Fruit fly (Drosophila melanogaster) whole organism, embryonic: ENCODE data around the gene CG5758.
A peak's percentile ranks its signal among the peaks of the same experiment; 100 is the strongest.

Source experiments
- Adf1 ChIP-seq: fragments of 200-800 bp; sonication (Bioruptor generic); IDR thresholded peaks from 2 replicates; pipeline ENCODE4 v1.3.6; 2022; ENCODE audit warnings: missing biosample characterization, missing genetic modification characterization
- CG12104 ChIP-seq: fragments of 200-800 bp; sonication (Bioruptor generic); optimal IDR thresholded peaks from 3 replicates; lab custom pipeline; 2016; ENCODE audit warnings: missing biosample characterization, missing genetic modification characterization
- CG12744 ChIP-seq: fragments of 200-800 bp; sonication (Bioruptor generic); optimal IDR thresholded peaks from 2 replicates; lab custom pipeline; 2016; ENCODE audit warnings: missing biosample characterization, missing genetic modification characterization
- CG15479 ChIP-seq: fragments of 200-800 bp; sonication (Bioruptor generic); optimal IDR thresholded peaks from 3 replicates; lab custom pipeline; 2019; ENCODE audit warnings: missing biosample characterization, mild to moderate bottlenecking, missing genetic modification characterization, moderate library complexity
- CG1602 ChIP-seq: fragments of 200-800 bp; sonication (Bioruptor generic); optimal IDR thresholded peaks from 3 replicates; lab custom pipeline; 2016; ENCODE audit warnings: missing biosample characterization, missing genetic modification characterization
- CG1603 ChIP-seq: fragments of 200-800 bp; sonication (Bioruptor generic); optimal IDR thresholded peaks from 2 replicates; lab custom pipeline; 2019; ENCODE audit warnings: missing biosample characterization, mild to moderate bottlenecking, missing genetic modification characterization, moderate library complexity
- CG17359 ChIP-seq: fragments of 200-800 bp; sonication (Bioruptor generic); optimal IDR thresholded peaks from 3 replicates; lab custom pipeline; 2018; ENCODE audit warnings: missing biosample characterization, mild to moderate bottlenecking, missing genetic modification characterization, moderate library complexity
- CG17612 ChIP-seq: fragments of 200-800 bp; sonication (Bioruptor generic); IDR thresholded peaks from 2 replicates; pipeline ENCODE4 v1.3.6; 2022; ENCODE audit warnings: missing biosample characterization, missing genetic modification characterization
- CG1832 ChIP-seq: fragments of 200-800 bp; sonication (Bioruptor generic); optimal IDR thresholded peaks from 2 replicates; lab custom pipeline; 2017; ENCODE audit warnings: missing biosample characterization, mild to moderate bottlenecking, missing genetic modification characterization, inconsistent platforms
- CG18619 ChIP-seq: fragments of 200-800 bp; sonication (Bioruptor generic); optimal IDR thresholded peaks from 3 replicates; lab custom pipeline; 2017; ENCODE audit warnings: missing biosample characterization, mild to moderate bottlenecking, missing genetic modification characterization
- CG18764 ChIP-seq: fragments of 200-800 bp; sonication (Bioruptor generic); optimal IDR thresholded peaks from 3 replicates; lab custom pipeline; 2016; ENCODE audit warnings: missing biosample characterization, missing genetic modification characterization
- CG2120 ChIP-seq: fragments of 200-800 bp; sonication (Bioruptor generic); optimal IDR thresholded peaks from 3 replicates; lab custom pipeline; 2016; ENCODE audit warnings: missing biosample characterization, missing genetic modification characterization
- CG32772 ChIP-seq: fragments of 200-800 bp; sonication (Bioruptor generic); IDR thresholded peaks from 2 replicates; pipeline ENCODE4 v1.3.6; 2022; ENCODE audit warnings: missing biosample characterization, missing genetic modification characterization
- CG3407 ChIP-seq: fragments of 200-800 bp; sonication (Bioruptor generic); optimal IDR thresholded peaks from 2 replicates; lab custom pipeline; 2018; ENCODE audit warnings: missing biosample characterization, mild to moderate bottlenecking, missing genetic modification characterization
- CG43689 ChIP-seq: fragments of 200-800 bp; sonication (Bioruptor generic); IDR thresholded peaks from 2 replicates; pipeline ENCODE4 v1.3.6; 2022; ENCODE audit warnings: missing biosample characterization, missing genetic modification characterization
- CG6254 ChIP-seq: fragments of 200-800 bp; sonication (Bioruptor generic); optimal IDR thresholded peaks from 3 replicates; lab custom pipeline; 2017; ENCODE audit warnings: mild to moderate bottlenecking, missing biosample characterization, missing genetic modification reagents, missing genetic modification characterization
- CG8089 ChIP-seq: fragments of 200-800 bp; sonication (Bioruptor generic); optimal IDR thresholded peaks from 3 replicates; lab custom pipeline; 2016; ENCODE audit warnings: missing biosample characterization, missing genetic modification characterization
- CG8765 ChIP-seq: fragments of 200-800 bp; sonication (Bioruptor generic); IDR thresholded peaks from 2 replicates; pipeline ENCODE4 v1.3.6; 2022; ENCODE audit warnings: missing biosample characterization, missing genetic modification characterization
- CG9609 ChIP-seq: fragments of 200-800 bp; sonication (Bioruptor generic); optimal IDR thresholded peaks from 3 replicates; lab custom pipeline; 2016; ENCODE audit warnings: missing biosample characterization, missing genetic modification characterization
- CG9727 ChIP-seq: fragments of 200-800 bp; sonication (Bioruptor generic); optimal IDR thresholded peaks from 3 replicates; lab custom pipeline; 2017; ENCODE audit warnings: missing biosample characterization, mild to moderate bottlenecking, missing genetic modification characterization
- Chrac-16 ChIP-seq: fragments of 200-800 bp; sonication (Bioruptor generic); optimal IDR thresholded peaks from 3 replicates; lab custom pipeline; 2016; ENCODE audit warnings: missing biosample characterization, missing genetic modification characterization
- Dp ChIP-seq: fragments of 200-800 bp; sonication (Bioruptor generic); optimal IDR thresholded peaks from 2 replicates; lab custom pipeline; 2018; ENCODE audit warnings: missing biosample characterization, mild to moderate bottlenecking, missing genetic modification characterization, moderate library complexity
- Drgx ChIP-seq: fragments of 200-800 bp; sonication (Bioruptor generic); IDR thresholded peaks from 2 replicates; pipeline ENCODE4 v1.3.6; 2022; ENCODE audit warnings: missing biosample characterization, missing genetic modification characterization
- Ets65A ChIP-seq: fragments of 200-800 bp; sonication (Bioruptor generic); peaks from one replicate; lab custom pipeline; 2016; ENCODE audit warnings: missing biosample characterization, missing genetic modification characterization
- HLH3B ChIP-seq: fragments of 200-800 bp; sonication (Bioruptor generic); IDR thresholded peaks from 2 replicates; pipeline ENCODE4 v1.3.6; 2022; ENCODE audit warnings: missing biosample characterization, missing genetic modification characterization
- HLH4C ChIP-seq: fragments of 200-800 bp; sonication (Bioruptor generic); IDR thresholded peaks from 3 replicates; pipeline ENCODE4 v1.3.6; 2022; ENCODE audit warnings: missing biosample characterization, missing genetic modification characterization; ENCODE audit not compliant: partially characterized antibody
- Hey ChIP-seq: fragments of 200-800 bp; sonication (Bioruptor generic); optimal IDR thresholded peaks from 3 replicates; lab custom pipeline; 2018; ENCODE audit warnings: missing biosample characterization, mild to moderate bottlenecking, missing genetic modification characterization
- HmgD ChIP-seq: fragments of 200-800 bp; sonication (Bioruptor generic); optimal IDR thresholded peaks from 3 replicates; lab custom pipeline; 2016; ENCODE audit warnings: missing biosample characterization, missing genetic modification characterization
- HmgZ ChIP-seq: fragments of 200-800 bp; sonication (Bioruptor generic); optimal IDR thresholded peaks from 2 replicates; lab custom pipeline; 2018; ENCODE audit warnings: missing biosample characterization, mild to moderate bottlenecking, missing genetic modification characterization
- Oli ChIP-seq: fragments of 200-800 bp; sonication (Bioruptor generic); optimal IDR thresholded peaks from 2 replicates; lab custom pipeline; 2018; ENCODE audit warnings: missing biosample characterization, mild to moderate bottlenecking, missing genetic modification characterization, moderate library complexity
- Side ChIP-seq: fragments of 200-800 bp; sonication (Bioruptor generic); optimal IDR thresholded peaks from 2 replicates; lab custom pipeline; 2016; ENCODE audit warnings: missing biosample characterization, missing genetic modification characterization
- Six4 ChIP-seq: fragments of 200-800 bp; sonication (Bioruptor generic); optimal IDR thresholded peaks from 2 replicates; lab custom pipeline; 2016; ENCODE audit warnings: missing biosample characterization, missing genetic modification characterization
- Sry-δ ChIP-seq: fragments of 200-800 bp; sonication (Bioruptor generic); optimal IDR thresholded peaks from 2 replicates; lab custom pipeline; 2016; ENCODE audit warnings: missing biosample characterization, missing genetic modification characterization
- Taf1 ChIP-seq: fragments of 200-800 bp; sonication (Bioruptor generic); IDR thresholded peaks from 2 replicates; pipeline ENCODE4 v1.3.6; 2022; ENCODE audit warnings: missing biosample characterization, missing genetic modification characterization
- chinmo ChIP-seq: fragments of 200-800 bp; sonication (Bioruptor generic); IDR thresholded peaks from 4 replicates; pipeline ENCODE4 v1.3.6; 2022; ENCODE audit warnings: missing biosample characterization, missing genetic modification characterization; ENCODE audit not compliant: partially characterized antibody
- dimm ChIP-seq: fragments of 200-800 bp; sonication (Bioruptor generic); IDR thresholded peaks from 2 replicates; pipeline ENCODE4 v1.3.6; 2022; ENCODE audit warnings: missing biosample characterization, missing genetic modification characterization
- exex ChIP-seq: fragments of 200-800 bp; sonication (Bioruptor generic); optimal IDR thresholded peaks from 4 replicates; lab custom pipeline; 2018; ENCODE audit warnings: missing biosample characterization, mild to moderate bottlenecking, missing genetic modification characterization, moderate library complexity
- eyg ChIP-seq: fragments of 200-800 bp; sonication (Bioruptor generic); optimal IDR thresholded peaks from 3 replicates; lab custom pipeline; 2016; ENCODE audit warnings: missing biosample characterization, missing genetic modification characterization
- fru ChIP-seq: fragments of >200 bp; optimal IDR thresholded peaks from 2 replicates; lab custom pipeline; 2017
- gfzf ChIP-seq: fragments of 200-800 bp; sonication (Bioruptor generic); optimal IDR thresholded peaks from 2 replicates; lab custom pipeline; 2016; ENCODE audit warnings: missing biosample characterization, mild to moderate bottlenecking, missing genetic modification characterization, moderate library complexity
- grn ChIP-seq: fragments of 200-800 bp; sonication (Bioruptor generic); optimal IDR thresholded peaks from 3 replicates; lab custom pipeline; 2017; ENCODE audit warnings: missing biosample characterization, missing genetic modification characterization
- gsb ChIP-seq: fragments of 200-800 bp; sonication (Bioruptor generic); IDR thresholded peaks from 2 replicates; pipeline ENCODE4 v1.3.6; 2022; ENCODE audit warnings: missing biosample characterization, missing genetic modification characterization
- inv ChIP-seq: fragments of 200-800 bp; sonication (Bioruptor generic); IDR thresholded peaks from 2 replicates; pipeline ENCODE4 v1.3.6; 2022; ENCODE audit warnings: missing biosample characterization, missing genetic modification characterization; ENCODE audit not compliant: partially characterized antibody
- kay ChIP-seq: fragments of 200-800 bp; sonication (Bioruptor generic); optimal IDR thresholded peaks from 2 replicates; lab custom pipeline; 2016; ENCODE audit warnings: missing biosample characterization, missing genetic modification characterization
- lab ChIP-seq: fragments of 200-800 bp; sonication (Bioruptor generic); optimal IDR thresholded peaks from 3 replicates; lab custom pipeline; 2017; ENCODE audit warnings: missing biosample characterization, missing genetic modification characterization, mild to moderate bottlenecking, moderate library complexity, missing genetic modification reagents
- odd ChIP-seq: fragments of 200-800 bp; sonication (Bioruptor generic); optimal IDR thresholded peaks from 2 replicates; lab custom pipeline; 2017; ENCODE audit warnings: missing biosample characterization, mild to moderate bottlenecking, missing genetic modification characterization
- onecut ChIP-seq: fragments of 200-800 bp; sonication (Bioruptor generic); IDR thresholded peaks from 2 replicates; pipeline ENCODE4 v1.3.6; 2022; ENCODE audit warnings: missing biosample characterization, missing genetic modification characterization
- pzg ChIP-seq: fragments of 200-800 bp; sonication (Bioruptor generic); optimal IDR thresholded peaks from 3 replicates; lab custom pipeline; 2018; ENCODE audit warnings: missing biosample characterization, mild to moderate bottlenecking, missing genetic modification characterization, moderate library complexity
- sens-2 ChIP-seq: fragments of 200-800 bp; sonication (Bioruptor generic); IDR thresholded peaks from 2 replicates; pipeline ENCODE4 v1.3.6; 2022; ENCODE audit warnings: missing biosample characterization, missing genetic modification characterization
- yki ChIP-seq: fragments of >200 bp; optimal IDR thresholded peaks from 3 replicates; lab custom pipeline; 2018
- z ChIP-seq: fragments of 200-800 bp; sonication (Bioruptor generic); IDR thresholded peaks from 3 replicates; pipeline ENCODE4 v1.3.6; 2022; ENCODE audit warnings: missing biosample characterization, missing genetic modification characterization

CG5758 gene

DNA sequence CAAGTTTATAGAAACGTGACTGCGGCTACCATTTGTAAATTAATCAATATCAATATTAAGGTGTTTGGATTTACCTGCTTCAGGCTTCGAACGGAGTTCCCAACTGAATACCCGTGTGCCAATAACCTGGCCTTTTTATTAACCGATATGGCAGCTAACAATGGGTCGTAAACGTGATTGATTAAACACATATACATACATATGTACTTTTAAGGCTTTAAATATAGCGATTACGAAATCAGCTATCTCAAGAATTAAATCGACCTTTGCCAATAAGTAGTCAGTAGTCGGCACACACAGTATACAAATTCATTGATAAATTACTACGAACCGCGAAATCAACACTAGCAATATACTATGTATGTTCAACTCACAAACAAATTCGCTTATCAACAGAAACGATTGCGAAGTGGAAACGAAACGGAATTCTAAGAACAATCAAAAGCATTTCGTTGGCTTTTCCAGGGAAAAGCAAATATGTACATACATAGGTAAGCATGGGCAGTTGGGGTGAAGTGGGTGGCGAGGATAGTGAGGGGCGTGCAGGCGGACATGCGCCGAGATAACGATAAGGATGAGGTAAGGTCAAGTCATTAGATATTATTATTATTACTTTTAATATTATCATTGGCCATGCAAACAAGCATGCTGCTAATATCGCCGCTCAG lies 28.9 kb downstream of the CG5758 start (continued):
- TF ChIP-seq lab (GFP tag; lab: Kevin White, UChicago) (peak; percentile 91), Dp (GFP tag; lab: Kevin White, UChicago) (no peak), Six4 (peak; percentile 3), gfzf (no peak), kay (GFP tag; lab: Kevin White, UChicago) (no peak), Chrac-16 (GFP tag; lab: Kevin White, UChicago) (no peak), Taf1 (GFP tag; lab: Robert Waterston, UW) (no peak), CG32772 (no peak), Adf1 (GFP tag; lab: Robert Waterston, UW) (peak; percentile 55), grn (peak; percentile 80), CG15479 (GFP tag; lab: Kevin White, UChicago) (peak; percentile 46), HLH4C (GFP tag; lab: Robert Waterston, UW) (no peak), HLH3B (GFP tag; lab: Robert Waterston, UW) (peak; percentile 59; the same call in 1 of the 2 replicates), CG9727 (peak; percentile 68), exex (tag; lab: Kevin White, UChicago) (peak; percentile 95), CG18764 (GFP tag; lab: Kevin White, UChicago) (peak; percentile 53), Hey (peak; percentile 82), HmgZ (peak; percentile 77), CG2120 (peak; percentile 38), CG9609 (no peak), Sry-δ (GFP tag; lab: Kevin White, UChicago) (no peak), CG17359 (peak; percentile 73), eyg (GFP tag; lab: Kevin White, UChicago) (no peak), CG6254 (GFP tag; lab: Kevin White, UChicago) (peak; percentile 66), CG17612 (GFP tag; lab: Robert Waterston, UW) (no peak), CG43689 (no peak), CG8089 (GFP tag; lab: Kevin White, UChicago) (peak; percentile 66), z (0 out of 3 replicates have a peak, but pooled peaks have one; percentile 49), CG1832 (GFP tag; lab: Kevin White, UChicago) (no peak), CG3407 (GFP tag; lab: Kevin White, UChicago) (peak; percentile 84), Ets65A (no peak), Side (GFP tag; lab: Kevin White, UChicago) (peak; percentile 49), sens-2 (0 out of 2 replicates have a peak, but pooled peaks have one; percentile 6), chinmo (GFP tag; lab: Robert Waterston, UW) (peak; percentile 66; the same call in 1 of the 4 replicates), inv (GFP tag; lab: Robert Waterston, UW) (no peak), fru (lab: Kevin White, UChicago) (no peak), Drgx (0 out of 2 replicates have a peak, but pooled peaks have one; percentile 14), CG12744 (GFP tag; lab: Kevin White, UChicago) (no peak), Oli (tag; lab: Kevin White, UChicago) (peak; percentile 22), CG12104 (peak; percentile 65), dimm (GFP tag; lab: Robert Waterston, UW) (no peak), CG1603 (tag; lab: Kevin White, UChicago) (peak; percentile 68), CG18619 (GFP tag; lab: Kevin White, UChicago) (peak; percentile 56), onecut (peak; percentile 75), HmgD (GFP tag; lab: Kevin White, UChicago) (no peak), pzg (GFP tag; lab: Kevin White, UChicago) (no peak), odd (GFP tag; lab: Kevin White, UChicago) (peak; percentile 80), CG1602 (GFP tag; lab: Kevin White, UChicago) (peak; percentile 13), yki (no peak), CG8765 (GFP tag; lab: Robert Waterston, UW) (no peak), gsb (GFP tag; lab: Robert Waterston, UW) (peak; percentile 23; the same call in 1 of the 2 replicates)
